Fruit fly (Drosophila melanogaster) whole organism, embryonic: ENCODE data around the gene CG43675.

Experiments used
- Antp ChIP-seq: fragments of 200-800 bp; sonication (Bioruptor generic); optimal IDR thresholded peaks from 3 replicates; lab custom pipeline; 2016; ENCODE audit warnings: missing biosample characterization, missing genetic modification characterization
- B-H1 ChIP-seq: fragments of 200-800 bp; sonication (Bioruptor generic); IDR thresholded peaks from 3 replicates; pipeline ENCODE4 v1.3.6; 2022; ENCODE audit warnings: missing biosample characterization, missing genetic modification characterization
- C15 ChIP-seq: fragments of 200-800 bp; sonication (Bioruptor generic); IDR thresholded peaks from 3 replicates; pipeline ENCODE4 v1.3.6; 2022; ENCODE audit warnings: missing biosample characterization, missing genetic modification characterization
- CG10366 ChIP-seq: fragments of 200-800 bp; sonication (Bioruptor generic); IDR thresholded peaks from 2 replicates; pipeline ENCODE4 v1.3.6; 2022; ENCODE audit warnings: missing biosample characterization, missing genetic modification characterization
- CG10431 ChIP-seq: fragments of 200-800 bp; sonication (Bioruptor generic); optimal IDR thresholded peaks from 3 replicates; lab custom pipeline; 2018; ENCODE audit warnings: missing biosample characterization, mild to moderate bottlenecking, missing genetic modification characterization
- CG12155 ChIP-seq: fragments of 200-800 bp; sonication (Bioruptor generic); optimal IDR thresholded peaks from 3 replicates; lab custom pipeline; 2016; ENCODE audit warnings: missing biosample characterization, missing genetic modification characterization
- CG13296 ChIP-seq: fragments of 200-800 bp; sonication (Bioruptor generic); optimal IDR thresholded peaks from 3 replicates; lab custom pipeline; 2018; ENCODE audit warnings: missing biosample characterization, mild to moderate bottlenecking, missing genetic modification characterization
- CG14014 ChIP-seq: fragments of 200-800 bp; sonication (Bioruptor generic); IDR thresholded peaks from 2 replicates; pipeline ENCODE4 v1.3.6; 2022; ENCODE audit warnings: missing biosample characterization, missing genetic modification characterization
- CG14050 ChIP-seq: fragments of 200-800 bp; sonication (Bioruptor generic); IDR thresholded peaks from 3 replicates; pipeline ENCODE4 v1.3.6; 2022; ENCODE audit warnings: missing biosample characterization, missing genetic modification characterization
- CG14441 ChIP-seq: fragments of 200-800 bp; sonication (Bioruptor generic); IDR thresholded peaks from 2 replicates; pipeline ENCODE4 v1.3.6; 2022; ENCODE audit warnings: missing biosample characterization, missing genetic modification characterization
- CG15479 ChIP-seq: fragments of 200-800 bp; sonication (Bioruptor generic); optimal IDR thresholded peaks from 3 replicates; lab custom pipeline; 2019; ENCODE audit warnings: missing biosample characterization, mild to moderate bottlenecking, missing genetic modification characterization, moderate library complexity
- CG16813 ChIP-seq: fragments of 200-800 bp; sonication (Bioruptor generic); IDR thresholded peaks from 3 replicates; pipeline ENCODE4 v1.3.6; 2022; ENCODE audit warnings: missing biosample characterization, missing genetic modification characterization; ENCODE audit not compliant: partially characterized antibody
- CG30020 ChIP-seq: fragments of 200-800 bp; optimal IDR thresholded peaks from 2 replicates; lab custom pipeline; 2019; ENCODE audit warnings: missing biosample characterization, mild to moderate bottlenecking, missing genetic modification characterization, moderate library complexity
- CG33557 ChIP-seq: fragments of 200-800 bp; sonication (Bioruptor generic); optimal IDR thresholded peaks from 2 replicates; lab custom pipeline; 2019; ENCODE audit warnings: missing biosample characterization, mild to moderate bottlenecking, missing genetic modification characterization, moderate library complexity
- CG34422 ChIP-seq: fragments of 200-800 bp; sonication (Bioruptor generic); IDR thresholded peaks from 3 replicates; pipeline ENCODE4 v1.3.6; 2022; ENCODE audit warnings: missing biosample characterization, missing genetic modification characterization
- CG6654 ChIP-seq: fragments of 200-800 bp; sonication (Bioruptor generic); optimal IDR thresholded peaks from 2 replicates; lab custom pipeline; 2017; ENCODE audit warnings: missing biosample characterization, mild to moderate bottlenecking, missing genetic modification characterization
- CG6791 ChIP-seq: fragments of 200-800 bp; sonication (Bioruptor generic); IDR thresholded peaks from 3 replicates; pipeline ENCODE4 v1.3.6; 2022; ENCODE audit warnings: missing biosample characterization, missing genetic modification characterization; ENCODE audit not compliant: partially characterized antibody
- CG7745 ChIP-seq: fragments of 200-800 bp; sonication (Bioruptor generic); optimal IDR thresholded peaks from 2 replicates; lab custom pipeline; 2018; ENCODE audit warnings: missing biosample characterization, mild to moderate bottlenecking, missing genetic modification characterization, moderate library complexity
- CG8290 ChIP-seq, 3 experiments: fragments of 200-800 bp; sonication (Bioruptor generic); optimal IDR thresholded peaks; 2 replicates each; lab custom pipeline; 2016 to 2019; ENCODE audit warnings: missing biosample characterization in 3 of 3, missing genetic modification characterization in 3 of 3, mild to moderate bottlenecking in 2 of 3, moderate library complexity in 1 of 3
- CG8478 ChIP-seq: fragments of >200 bp; optimal IDR thresholded peaks from 2 replicates; lab custom pipeline; 2018
- CG9609 ChIP-seq: fragments of 200-800 bp; sonication (Bioruptor generic); optimal IDR thresholded peaks from 3 replicates; lab custom pipeline; 2016; ENCODE audit warnings: missing biosample characterization, missing genetic modification characterization
- Dfd ChIP-seq, 2 experiments: fragments of >200 bp; optimal IDR thresholded peaks; 2 replicates each; lab custom pipeline; 2017; ENCODE audit warnings: missing biosample characterization in 2 of 2, missing genetic modification characterization in 2 of 2
- HmgD ChIP-seq: fragments of 200-800 bp; sonication (Bioruptor generic); optimal IDR thresholded peaks from 3 replicates; lab custom pipeline; 2016; ENCODE audit warnings: missing biosample characterization, missing genetic modification characterization
- Mad ChIP-seq: fragments of 200-800 bp; sonication (Bioruptor generic); optimal IDR thresholded peaks from 2 replicates; lab custom pipeline; 2016; ENCODE audit warnings: missing biosample characterization, missing genetic modification characterization
- NC2β ChIP-seq: fragments of 200-800 bp; sonication (Bioruptor generic); optimal IDR thresholded peaks from 2 replicates; lab custom pipeline; 2016; ENCODE audit warnings: missing biosample characterization, missing genetic modification characterization
- Nf-YB ChIP-seq: fragments of 200-800 bp; sonication (Bioruptor generic); optimal IDR thresholded peaks from 3 replicates; lab custom pipeline; 2019; ENCODE audit warnings: missing biosample characterization, mild to moderate bottlenecking, missing genetic modification characterization, moderate library complexity
- Oli ChIP-seq: fragments of 200-800 bp; sonication (Bioruptor generic); optimal IDR thresholded peaks from 2 replicates; lab custom pipeline; 2018; ENCODE audit warnings: missing biosample characterization, mild to moderate bottlenecking, missing genetic modification characterization, moderate library complexity
- Side ChIP-seq: fragments of 200-800 bp; sonication (Bioruptor generic); optimal IDR thresholded peaks from 2 replicates; lab custom pipeline; 2016; ENCODE audit warnings: missing biosample characterization, missing genetic modification characterization
- Tbp ChIP-seq: fragments of >200 bp; optimal IDR thresholded peaks from 2 replicates; lab custom pipeline; 2018; ENCODE audit warnings: missing biosample characterization, missing genetic modification characterization
- bcd ChIP-seq: fragments of 200-800 bp; sonication (Bioruptor generic); optimal IDR thresholded peaks from 2 replicates; lab custom pipeline; 2017; ENCODE audit warnings: missing biosample characterization, mild to moderate bottlenecking, missing genetic modification characterization
- cad ChIP-seq: fragments of >200 bp; optimal IDR thresholded peaks from 2 replicates; lab custom pipeline; 2017; ENCODE audit warnings: missing biosample characterization, missing genetic modification characterization
- danr ChIP-seq: fragments of 200-800 bp; sonication (Bioruptor generic); IDR thresholded peaks from 2 replicates; pipeline ENCODE4 v1.3.6; 2022; ENCODE audit warnings: missing biosample characterization, missing genetic modification characterization
- emc ChIP-seq: fragments of 200-800 bp; sonication (Bioruptor generic); optimal IDR thresholded peaks from 2 replicates; lab custom pipeline; 2016; ENCODE audit warnings: missing biosample characterization, missing genetic modification characterization
- gsb ChIP-seq: fragments of 200-800 bp; sonication (Bioruptor generic); IDR thresholded peaks from 2 replicates; pipeline ENCODE4 v1.3.6; 2022; ENCODE audit warnings: missing biosample characterization, missing genetic modification characterization
- ham ChIP-seq: fragments of 200-800 bp; sonication (Bioruptor generic); IDR thresholded peaks from 2 replicates; pipeline ENCODE4 v1.3.6; 2022; ENCODE audit warnings: missing biosample characterization, missing genetic modification characterization
- hth ChIP-seq: fragments of >200 bp; optimal IDR thresholded peaks from 2 replicates; lab custom pipeline; 2017; ENCODE audit warnings: inconsistent platforms
- insv ChIP-seq, 2 experiments: fragments of 200-800 bp; sonication (Bioruptor generic); optimal IDR thresholded peaks; 3 replicates each; lab custom pipeline; 2016 to 2018; ENCODE audit warnings: missing biosample characterization in 2 of 2, missing genetic modification characterization in 2 of 2
- oc ChIP-seq: fragments of 200-800 bp; sonication (Bioruptor generic); optimal IDR thresholded peaks from 2 replicates; lab custom pipeline; 2018; ENCODE audit warnings: missing biosample characterization, mild to moderate bottlenecking, missing genetic modification characterization, moderate library complexity
- pho ChIP-seq: fragments of 200-800 bp; sonication (Bioruptor generic); optimal IDR thresholded peaks from 2 replicates; lab custom pipeline; 2016; ENCODE audit warnings: missing biosample characterization, missing genetic modification characterization
- pita ChIP-seq: fragments of 200-800 bp; sonication (Bioruptor generic); optimal IDR thresholded peaks from 2 replicates; lab custom pipeline; 2017; ENCODE audit warnings: missing biosample characterization, mild to moderate bottlenecking, missing genetic modification characterization
- repo ChIP-seq: fragments of 200-800 bp; sonication (Bioruptor generic); optimal IDR thresholded peaks from 2 replicates; lab custom pipeline; 2016; ENCODE audit warnings: missing biosample characterization, missing genetic modification characterization
- ro ChIP-seq: fragments of 200-800 bp; sonication (Bioruptor generic); IDR thresholded peaks from 2 replicates; pipeline ENCODE4 v1.3.6; 2022; ENCODE audit warnings: missing biosample characterization, missing genetic modification characterization
- row ChIP-seq: fragments of 200-800 bp; sonication (Bioruptor generic); IDR thresholded peaks from 3 replicates; pipeline ENCODE4 v1.3.6; 2022; ENCODE audit warnings: missing biosample characterization, missing genetic modification characterization
- sima ChIP-seq: fragments of 200-800 bp; sonication (Bioruptor generic); optimal IDR thresholded peaks from 2 replicates; lab custom pipeline; 2016; ENCODE audit warnings: missing biosample characterization, missing genetic modification characterization
- tap ChIP-seq: fragments of 200-800 bp; optimal IDR thresholded peaks from 3 replicates; lab custom pipeline; 2019; ENCODE audit warnings: missing biosample characterization, mild to moderate bottlenecking, missing genetic modification characterization, moderate library complexity
- tll ChIP-seq, 2 experiments: fragments of 200-800 bp in 1 of 2; fragments of >200 bp in 1 of 2; sonication (Bioruptor generic) in 1 of 2; optimal IDR thresholded peaks; 2 replicates each; lab custom pipeline; 2017 to 2019; ENCODE audit warnings: missing biosample characterization in 2 of 2, missing genetic modification characterization in 2 of 2, mild to moderate bottlenecking in 1 of 2, moderate library complexity in 1 of 2
- tna ChIP-seq: fragments of 200-800 bp; sonication (Bioruptor generic); IDR thresholded peaks from 2 replicates; pipeline ENCODE4 v1.3.6; 2022; ENCODE audit warnings: missing biosample characterization, missing genetic modification characterization; ENCODE audit not compliant: partially characterized antibody
- usp ChIP-seq: fragments of >200 bp; optimal IDR thresholded peaks from 2 replicates; lab custom pipeline; 2017; ENCODE audit warnings: missing biosample characterization, missing genetic modification characterization
- yki ChIP-seq: fragments of >200 bp; optimal IDR thresholded peaks from 3 replicates; lab custom pipeline; 2018
- zen ChIP-seq: fragments of 200-800 bp; sonication (Bioruptor generic); optimal IDR thresholded peaks from 3 replicates; lab custom pipeline; 2018; ENCODE audit warnings: missing biosample characterization, mild to moderate bottlenecking, missing genetic modification characterization, moderate library complexity

CG43675 gene

DNA sequence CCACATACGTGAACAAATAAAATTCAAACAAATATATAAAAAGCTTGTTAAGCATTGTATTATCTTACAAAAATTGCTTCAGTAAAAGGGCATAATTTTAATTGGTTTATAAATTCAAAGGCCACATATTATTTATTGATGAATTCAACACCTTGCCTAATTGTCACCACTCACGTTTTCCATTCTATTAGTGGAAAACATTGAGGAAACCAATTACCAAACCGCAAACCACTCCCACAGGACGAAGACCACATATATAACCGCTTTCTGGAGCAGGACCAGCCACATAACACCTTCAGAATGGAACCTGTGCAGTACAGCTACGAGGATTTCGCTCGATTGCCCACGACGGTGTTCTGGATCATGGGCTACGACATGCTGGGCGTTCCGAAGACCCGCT, 42.6 kb downstream of the CG43675 start, which contains the start of gene Or85f:
TSS of gene Or85f (plus strand) at position 301 of the 400 bp plus-strand sequence.
- no peak for TF ChIP-seq CG8290 (GFP tag; optimal IDR thresholded peaks at IDR 0.05; lab: Kevin White, UChicago)
- TF ChIP-seq CG8290 (tag; optimal IDR thresholded peaks at IDR 0.05; lab: Kevin White, UChicago): no peak
- no peak for TF ChIP-seq CG13296 (GFP tag; lab: Kevin White, UChicago)
- no peak for TF ChIP-seq CG10366 (GFP tag; lab: Robert Waterston, UW)
- TF ChIP-seq ham (GFP tag; lab: Robert Waterston, UW): no peak
- no peak for TF ChIP-seq CG8478 (lab: Kevin White, UChicago)
- TF ChIP-seq CG16813: no peak

DNA sequence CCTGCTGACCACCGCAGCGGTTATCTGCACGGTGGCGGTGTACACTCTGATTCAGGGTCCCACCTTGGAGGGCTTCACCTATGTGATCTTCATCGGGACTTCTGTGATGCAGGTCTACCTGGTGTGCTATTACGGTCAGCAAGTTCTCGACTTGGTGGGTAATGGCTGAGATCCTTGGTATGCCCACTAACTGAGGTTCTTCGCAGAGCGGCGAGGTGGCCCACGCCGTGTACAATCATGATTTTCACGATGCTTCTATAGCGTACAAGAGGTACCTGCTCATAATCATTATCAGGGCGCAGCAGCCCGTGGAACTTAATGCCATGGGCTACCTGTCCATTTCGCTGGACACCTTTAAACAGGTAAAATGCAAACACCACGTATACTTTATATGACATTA, 43.8 kb downstream of the CG43675 start:
- TF ChIP-seq Mad (no peak), CG15479 (GFP tag; lab: Kevin White, UChicago) (peak; percentile 5), B-H1 (no peak), repo (no peak), zen (tag; lab: Kevin White, UChicago) (peak; percentile 58), cad (peak; percentile 43), tll (GFP tag; optimal IDR thresholded peaks at IDR 0.05; lab: Kevin White, UChicago) (peak in 1 of 2 experiments; percentile 67)

DNA sequence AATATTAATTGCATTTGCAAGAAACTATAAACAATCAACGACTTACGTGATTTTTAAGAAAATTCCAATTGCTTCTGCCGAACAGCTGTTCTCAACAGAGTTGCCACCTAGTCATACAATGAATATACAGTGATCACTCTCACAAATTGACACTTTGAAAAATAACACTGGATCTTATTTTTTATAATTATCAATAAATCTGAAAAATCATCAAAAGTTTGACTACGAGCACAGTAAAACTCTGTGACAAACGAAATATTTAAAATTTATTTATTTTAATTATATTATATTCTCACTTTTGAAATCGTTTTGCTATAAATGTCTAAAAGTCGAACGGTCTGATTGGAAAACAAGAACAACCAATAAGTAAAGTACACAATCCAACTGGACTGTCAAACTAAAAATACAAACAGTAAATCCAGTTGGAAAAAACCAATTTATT, 44.7 kb downstream of the CG43675 start, which contains the start of gene CG34117:
TSS of gene CG34117 (minus strand) at position 103 of the 442 bp plus-strand sequence.
- TF ChIP-seq HmgD (GFP tag; lab: Kevin White, UChicago): no peak
- TF ChIP-seq CG12155 (GFP tag; lab: Kevin White, UChicago): peak; percentile 81
- no peak for TF ChIP-seq pita
- TF ChIP-seq CG30020 (tag; lab: Kevin White, UChicago): peak; percentile 49
- TF ChIP-seq CG14014 (GFP tag; lab: Robert Waterston, UW): peak; percentile 83
- peak; percentile 74 for TF ChIP-seq Oli (tag; lab: Kevin White, UChicago)
- TF ChIP-seq CG10431 (GFP tag; lab: Kevin White, UChicago): peak; percentile 25
- no peak for TF ChIP-seq CG9609 (GFP tag; lab: Kevin White, UChicago)
- TF ChIP-seq tna (GFP tag; lab: Robert Waterston, UW): no peak
- peak; percentile 58 for TF ChIP-seq gsb (GFP tag; lab: Robert Waterston, UW)
- TF ChIP-seq danr: 0 out of 2 replicates have a peak, but pooled peaks have one; percentile 31
- TF ChIP-seq CG6654 (GFP tag; lab: Kevin White, UChicago): no peak
- no peak for TF ChIP-seq Dfd (GFP tag; optimal IDR thresholded peaks at IDR 0.05; lab: Kevin White, UChicago)
- peak; percentile 27 for TF ChIP-seq NC2β (GFP tag; lab: Kevin White, UChicago)
- TF ChIP-seq tap (tag; lab: Kevin White, UChicago): peak; percentile 76
- no peak for TF ChIP-seq hth (lab: Kevin White, UChicago)
- TF ChIP-seq bcd (GFP tag; lab: Kevin White, UChicago): peak; percentile 61
- no peak; the same call in 1 of the 2 replicates for TF ChIP-seq ro (GFP tag; lab: Robert Waterston, UW)
- TF ChIP-seq row (GFP tag; lab: Robert Waterston, UW): peak; percentile 95
- peak; percentile 88 for TF ChIP-seq CG34422 (GFP tag; lab: Robert Waterston, UW)
- peak; percentile 56; the same call in 1 of the 3 replicates for TF ChIP-seq C15 (GFP tag; lab: Robert Waterston, UW)
- no peak for TF ChIP-seq CG6791 (GFP tag; lab: Robert Waterston, UW)
- peak; percentile 47 for TF ChIP-seq pho (GFP tag; lab: Kevin White, UChicago)
- TF ChIP-seq emc (GFP tag; lab: Kevin White, UChicago): no peak
- peak; percentile 80 to 100 for TF ChIP-seq insv (GFP tag; optimal IDR thresholded peaks at IDR 0.05; lab: Kevin White, UChicago)
- no peak for TF ChIP-seq yki (lab: Kevin White, UChicago)
- peak; percentile 61 for TF ChIP-seq CG33557 (GFP tag; lab: Kevin White, UChicago)
- no peak for TF ChIP-seq sima (GFP tag; lab: Kevin White, UChicago)
- TF ChIP-seq CG7745 (tag; lab: Kevin White, UChicago): no peak
- TF ChIP-seq usp (GFP tag; lab: Kevin White, UChicago): no peak
- peak; percentile 57 for TF ChIP-seq Nf-YB (GFP tag; lab: Kevin White, UChicago)
- peak; percentile 55 for TF ChIP-seq oc (tag; lab: Kevin White, UChicago)
- peak; percentile 75 for TF ChIP-seq CG14050 (GFP tag; lab: Robert Waterston, UW)
- peak; percentile 67 for TF ChIP-seq Side (GFP tag; lab: Kevin White, UChicago)
- TF ChIP-seq CG14441: peak; percentile 75; the same call in 1 of the 2 replicates
- no peak for TF ChIP-seq Tbp (GFP tag; lab: Kevin White, UChicago)
- peak; percentile 45 for TF ChIP-seq Antp (GFP tag; lab: Kevin White, UChicago)
